Worm (Caenorhabditis elegans): ENCODE data around the gene R08A2.7.

DNA sequence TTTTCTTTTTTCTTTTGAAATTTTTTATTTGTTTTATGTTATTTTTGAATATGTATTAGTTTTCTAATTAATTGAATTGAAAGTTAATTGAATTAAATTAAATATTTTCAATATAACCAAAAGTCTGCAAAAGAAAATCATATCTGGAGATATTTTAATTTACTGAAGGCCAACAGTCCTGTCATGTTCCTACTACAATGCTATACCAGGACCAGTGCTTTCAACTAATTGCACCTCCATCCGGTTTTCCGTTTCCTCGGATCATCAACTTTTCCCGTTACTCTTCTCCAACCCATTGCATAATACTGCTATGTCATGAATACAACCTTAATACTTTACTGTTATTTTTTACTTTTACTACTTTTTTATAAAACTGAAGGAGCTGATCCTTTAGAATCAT is 10.8 kb upstream of the R08A2.7 start, which contains the start of gene R08A2.5:
- TF ChIP-seq him-1 (tag; optimal IDR thresholded peaks at IDR 0.05) (no peak), dao-5 (tag; optimal IDR thresholded peaks at IDR 0.05) (no peak)
